Worm (Caenorhabditis elegans): ENCODE data around the gene ZK1128.1.

ce11 chrIII:10088508-10088981, 26.0 kb downstream of the ZK1128.1 start, which contains the start of gene hal-2:
- no peak for TF ChIP-seq ama-1 (optimal IDR thresholded peaks at IDR 0.05)
- no peak for TF ChIP-seq F13C5.2 (tag; optimal IDR thresholded peaks at IDR 0.05)
- TF ChIP-seq scrt-1 (GFP tag; IDR thresholded peaks at IDR 0.05) = no peak
- TF ChIP-seq tbx-37 (GFP tag; conservative IDR thresholded peaks at IDR 0.05) = no peak
- no peak for TF ChIP-seq pes-1 (GFP tag; IDR thresholded peaks at IDR 0.05)

Data from whole organism, early embryonic.